Worm (Caenorhabditis elegans) whole organism, mixed stage, embryonic: ENCODE measurements around the gene Y75B8A.37.

ENCODE experiments used
- nhr-12 ChIP-seq: fragments of 150-350 bp; optimal IDR thresholded peaks from 2 replicates; lab custom pipeline; 2014; ENCODE audit warnings: missing biosample characterization, missing genetic modification characterization
- nhr-237 ChIP-seq: fragments of 150-350 bp; optimal IDR thresholded peaks from 2 replicates; lab custom pipeline; 2014; ENCODE audit warnings: missing biosample characterization, missing genetic modification characterization
- nhr-28 ChIP-seq: fragments of 150-350 bp; optimal IDR thresholded peaks from 2 replicates; lab custom pipeline; 2014; ENCODE audit warnings: missing biosample characterization, missing genetic modification characterization

DNA sequence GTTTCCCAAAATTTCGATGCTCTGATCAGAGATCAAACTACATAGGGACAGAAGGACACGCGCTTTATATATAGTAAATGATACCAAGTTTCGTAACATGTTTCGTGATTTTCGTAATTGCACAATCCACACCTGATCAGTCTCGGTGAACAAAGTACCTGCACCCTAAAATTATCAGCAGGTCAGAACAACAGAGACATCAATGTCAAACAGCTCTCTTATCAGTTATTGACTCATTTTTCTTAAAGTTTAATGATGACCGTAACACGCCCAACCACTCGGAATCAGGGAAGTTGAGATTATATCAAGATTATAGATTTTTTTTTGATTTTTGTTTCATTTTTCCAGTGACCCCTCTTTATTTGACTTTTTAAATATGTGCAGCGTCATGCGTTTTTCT, 2.2 kb downstream of the Y75B8A.37 start:
- TF ChIP-seq nhr-12 (tag; lab: Kevin White, UChicago) (no peak), nhr-28 (tag; lab: Kevin White, UChicago) (no peak), nhr-237 (tag; lab: Kevin White, UChicago) (no peak)
